Fruit fly (Drosophila melanogaster) whole organism, pupa: ENCODE results near the gene Jwa.

ENCODE experiments used
- CG10348 ChIP-seq: fragments of 200-800 bp; sonication (Bioruptor generic); IDR thresholded peaks from 2 replicates; pipeline ENCODE4 v1.3.6; 2022; ENCODE audit warnings: missing biosample characterization, missing genetic modification characterization
- CG12605 ChIP-seq: fragments of 200-800 bp; sonication (Bioruptor generic); IDR thresholded peaks from 2 replicates; pipeline ENCODE4 v1.3.6; 2022; ENCODE audit warnings: missing biosample characterization, missing genetic modification characterization
- CG13204 ChIP-seq: fragments of 200-800 bp; sonication (Bioruptor generic); optimal IDR thresholded peaks from 2 replicates; lab custom pipeline; 2018; ENCODE audit warnings: missing biosample characterization, mild to moderate bottlenecking, missing genetic modification characterization, moderate library complexity
- CG14655 ChIP-seq: fragments of 200-800 bp; sonication (Bioruptor generic); optimal IDR thresholded peaks from 3 replicates; lab custom pipeline; 2017; ENCODE audit warnings: mild to moderate bottlenecking, missing biosample characterization, missing genetic modification reagents, missing genetic modification characterization
- CG15710 ChIP-seq: fragments of 200-800 bp; sonication (Bioruptor generic); optimal IDR thresholded peaks from 2 replicates; lab custom pipeline; 2018; ENCODE audit warnings: missing biosample characterization, mild to moderate bottlenecking, missing genetic modification characterization, moderate library complexity
- CG17806 ChIP-seq: fragments of 200-800 bp; sonication (Bioruptor generic); optimal IDR thresholded peaks from 2 replicates; lab custom pipeline; 2018; ENCODE audit warnings: missing biosample characterization, mild to moderate bottlenecking, missing genetic modification characterization, moderate library complexity
- CG32121 ChIP-seq: fragments of 200-800 bp; sonication (Bioruptor generic); IDR thresholded peaks from 2 replicates; pipeline ENCODE4 v1.3.6; 2022; ENCODE audit warnings: missing biosample characterization, missing genetic modification characterization
- CG34367 ChIP-seq: fragments of 200-800 bp; sonication (Bioruptor generic); optimal IDR thresholded peaks from 2 replicates; lab custom pipeline; 2018; ENCODE audit warnings: missing biosample characterization, mild to moderate bottlenecking, missing genetic modification characterization
- CG4496 ChIP-seq: fragments of 200-800 bp; sonication (Bioruptor generic); IDR thresholded peaks from 3 replicates; pipeline ENCODE4 v1.3.6; 2022; ENCODE audit warnings: missing biosample characterization, missing genetic modification characterization
- CG8159 ChIP-seq: fragments of 200-800 bp; sonication (Bioruptor generic); optimal IDR thresholded peaks from 3 replicates; lab custom pipeline; 2018; ENCODE audit warnings: missing biosample characterization, mild to moderate bottlenecking, missing genetic modification characterization, moderate library complexity
- CG8301 ChIP-seq: fragments of 200-800 bp; sonication (Bioruptor generic); optimal IDR thresholded peaks from 2 replicates; lab custom pipeline; 2018; ENCODE audit warnings: missing biosample characterization, mild to moderate bottlenecking, missing genetic modification characterization
- CG9948 ChIP-seq: fragments of 200-800 bp; sonication (Bioruptor generic); optimal IDR thresholded peaks from 2 replicates; lab custom pipeline; 2018; ENCODE audit warnings: missing biosample characterization, mild to moderate bottlenecking, missing genetic modification characterization, moderate library complexity
- D1 ChIP-seq: fragments of 200-800 bp; sonication (Bioruptor generic); optimal IDR thresholded peaks from 2 replicates; lab custom pipeline; 2018; ENCODE audit warnings: missing biosample characterization, mild to moderate bottlenecking, missing genetic modification characterization, moderate library complexity
- EcR ChIP-seq: fragments of 200-800 bp; sonication (Bioruptor generic); optimal IDR thresholded peaks from 3 replicates; lab custom pipeline; 2019; ENCODE audit warnings: missing biosample characterization, missing genetic modification characterization, mild to moderate bottlenecking, moderate library complexity, missing genetic modification reagents
- Ets98B ChIP-seq: fragments of 200-800 bp; sonication (Bioruptor generic); IDR thresholded peaks from 2 replicates; pipeline ENCODE4 v1.3.6; 2022; ENCODE audit warnings: missing biosample characterization, missing genetic modification characterization
- Pif1A ChIP-seq: fragments of 200-800 bp; sonication (Bioruptor generic); optimal IDR thresholded peaks from 3 replicates; lab custom pipeline; 2016; ENCODE audit warnings: missing biosample characterization, missing genetic modification characterization
- Pif1B ChIP-seq: fragments of 200-800 bp; sonication (Bioruptor generic); optimal IDR thresholded peaks from 3 replicates; lab custom pipeline; 2016; ENCODE audit warnings: missing biosample characterization, missing genetic modification characterization
- Snoo ChIP-seq: fragments of 200-800 bp; sonication (Bioruptor generic); optimal IDR thresholded peaks from 3 replicates; lab custom pipeline; 2017; ENCODE audit warnings: missing biosample characterization, mild to moderate bottlenecking, missing genetic modification characterization, inconsistent platforms
- fd96Ca ChIP-seq: fragments of 200-800 bp; sonication (Bioruptor generic); IDR thresholded peaks from 3 replicates; pipeline ENCODE4 v1.3.6; 2022; ENCODE audit warnings: missing biosample characterization, missing genetic modification characterization
- gl ChIP-seq: fragments of 200-800 bp; sonication (Bioruptor generic); optimal IDR thresholded peaks from 2 replicates; lab custom pipeline; 2018; ENCODE audit warnings: missing biosample characterization, mild to moderate bottlenecking, missing genetic modification characterization
- rn ChIP-seq: fragments of 200-800 bp; sonication (Bioruptor generic); IDR thresholded peaks from 2 replicates; pipeline ENCODE4 v1.3.6; 2022; ENCODE audit warnings: missing biosample characterization, missing genetic modification characterization

The Jwa gene

DNA sequence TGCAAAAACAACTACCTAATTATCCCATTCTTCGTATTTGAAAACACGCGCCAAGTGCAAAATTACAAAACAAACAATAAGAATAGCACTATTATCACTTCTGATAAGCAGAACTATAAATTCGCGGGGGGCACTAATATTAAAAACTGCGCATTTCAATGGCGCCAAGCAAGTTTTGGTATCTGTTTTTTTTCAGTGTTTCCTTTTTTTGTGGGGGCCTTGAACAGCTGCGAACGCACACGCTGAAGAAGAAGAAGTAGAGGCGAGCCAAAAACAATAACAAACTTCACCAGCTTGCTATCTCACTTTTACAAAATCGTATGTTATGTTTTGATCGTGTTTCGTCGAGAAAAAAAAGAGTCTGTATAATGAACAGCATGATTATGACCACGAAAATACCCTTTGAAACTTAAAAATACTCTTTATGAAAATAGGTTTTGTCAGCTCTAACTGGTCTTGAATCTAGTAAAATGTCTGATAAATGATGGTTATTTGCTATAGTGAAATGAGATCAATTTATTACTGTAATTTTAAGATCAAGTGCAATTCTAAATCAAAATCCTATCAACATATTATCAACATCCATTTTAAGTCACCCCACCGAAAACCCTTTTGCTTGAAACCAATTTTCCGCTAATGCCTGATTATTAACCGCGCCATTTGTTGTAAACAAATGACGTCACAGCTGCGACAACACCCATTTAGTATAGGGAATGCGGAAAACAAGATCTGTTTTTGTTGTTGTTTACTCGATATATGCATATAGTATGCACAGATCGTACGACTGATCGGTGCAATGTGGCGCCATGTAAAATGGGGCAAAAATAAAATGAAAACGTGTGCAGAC, 11.4 kb downstream of the Jwa start:
- TF ChIP-seq rn (GFP tag; lab: Robert Waterston, UW) (no peak), Pif1B (GFP tag; lab: Kevin White, UChicago) (no peak), gl (tag; lab: Kevin White, UChicago) (no peak), CG14655 (no peak), Ets98B (GFP tag; lab: Robert Waterston, UW) (peak; percentile 38; the same call in 1 of the 2 replicates), CG8301 (tag; lab: Kevin White, UChicago) (no peak), CG32121 (GFP tag; lab: Robert Waterston, UW) (peak; percentile 37; the same call in 1 of the 2 replicates), Snoo (tag; lab: Kevin White, UChicago) (peak; percentile 27), CG13204 (GFP tag; lab: Kevin White, UChicago) (no peak), CG12605 (peak; percentile 65; the same call in 1 of the 2 replicates), D1 (tag; lab: Kevin White, UChicago) (no peak), EcR (peak; percentile 9), CG15710 (tag; lab: Kevin White, UChicago) (peak; percentile 41), Pif1A (no peak), CG34367 (tag; lab: Kevin White, UChicago) (peak; percentile 5), fd96Ca (GFP tag; lab: Robert Waterston, UW) (0 out of 3 replicates have a peak, but pooled peaks have one; percentile 7), CG9948 (tag; lab: Kevin White, UChicago) (peak; percentile 19), CG4496 (GFP tag; lab: Robert Waterston, UW) (peak; percentile 74), CG17806 (tag; lab: Kevin White, UChicago) (peak; percentile 33), CG8159 (no peak), CG10348 (GFP tag; lab: Robert Waterston, UW) (0 out of 2 replicates have a peak, but pooled peaks have one; percentile 38)

- TF ChIP-seq CG34367 (tag; lab: Kevin White, UChicago), result no peak
Observed at dm6 chr2L:18689376-18689775, 16.1 kb downstream of the Jwa start, which contains the start of gene CG10336. CG10336 (plus strand) TSS chr2L:18689528.

- 0 out of 3 replicates have a peak, but pooled peaks have one; percentile 33 for TF ChIP-seq fd96Ca (GFP tag; lab: Robert Waterston, UW)
- TF ChIP-seq rn (GFP tag; lab: Robert Waterston, UW), result no peak
- TF ChIP-seq CG4496 (GFP tag; lab: Robert Waterston, UW), result 0 out of 3 replicates have a peak, but pooled peaks have one; percentile 19
- TF ChIP-seq CG10348 (GFP tag; lab: Robert Waterston, UW), result peak; percentile 13; the same call in 1 of the 2 replicates
- TF ChIP-seq, all 21 proteins: peak for 3
Observed at dm6 chr2L:18688646-18689296, 16.7 kb downstream of the Jwa start, which contains the start of gene msl-1. msl-1 (minus strand) TSS chr2L:18688800.

dm6 chr2L:18687827-18688226, 17.7 kb downstream of the Jwa start:
- TF ChIP-seq CG8159 (no peak), Pif1A (no peak), EcR (no peak), Pif1B (GFP tag; lab: Kevin White, UChicago) (no peak)

- TF ChIP-seq Pif1A, result no peak
- TF ChIP-seq CG8159, result no peak
- TF ChIP-seq CG15710 (tag; lab: Kevin White, UChicago), result no peak
- TF ChIP-seq Ets98B (GFP tag; lab: Robert Waterston, UW), result no peak
- TF ChIP-seq fd96Ca (GFP tag; lab: Robert Waterston, UW), result no peak
- no peak for TF ChIP-seq D1 (tag; lab: Kevin White, UChicago)
- TF ChIP-seq CG8301 (tag; lab: Kevin White, UChicago), result no peak
- TF ChIP-seq CG9948 (tag; lab: Kevin White, UChicago), result no peak
- TF ChIP-seq CG32121 (GFP tag; lab: Robert Waterston, UW), result no peak
- TF ChIP-seq CG12605, result no peak
- no peak for TF ChIP-seq CG13204 (GFP tag; lab: Kevin White, UChicago)
- TF ChIP-seq gl (tag; lab: Kevin White, UChicago), result no peak
Observed at dm6 chr2L:18681903-18682302, 23.6 kb downstream of the Jwa start, which contains the start of gene tos. tos (minus strand) TSS chr2L:18682075.

DNA sequence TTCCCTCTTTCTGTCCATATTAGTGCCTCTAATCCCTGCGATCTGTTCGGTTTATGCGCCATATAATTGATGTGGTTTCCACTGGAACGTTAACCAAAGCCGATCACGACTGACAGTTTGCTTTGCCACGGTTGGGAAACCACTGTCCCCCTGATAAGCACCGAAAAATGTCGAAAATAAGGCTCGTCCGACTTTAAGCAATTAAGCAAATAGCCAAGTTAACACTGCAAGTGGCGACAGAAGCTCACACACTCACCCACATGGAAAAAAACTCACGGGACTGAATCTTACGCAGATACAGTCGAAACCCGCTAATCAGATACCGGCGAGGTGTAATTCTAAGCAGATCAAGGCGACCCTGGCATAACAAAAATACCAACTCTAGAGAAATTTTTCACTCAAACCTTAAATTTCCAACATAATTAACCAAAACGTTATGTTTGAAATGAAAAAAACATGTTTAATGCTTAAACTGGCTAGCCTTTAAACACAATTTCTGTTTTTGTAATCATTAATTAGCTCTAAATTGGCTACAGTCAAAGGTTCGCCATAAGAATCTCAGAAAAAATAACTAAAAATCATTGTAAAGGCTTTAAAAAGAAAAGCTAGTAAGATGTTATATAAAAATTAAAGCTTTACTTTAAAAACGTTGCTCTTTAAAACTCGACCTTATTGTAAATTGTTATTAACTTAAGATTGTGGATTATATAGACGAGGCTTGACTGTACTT, 27.4 kb downstream of the Jwa start:
- TF ChIP-seq CG9948 (tag; lab: Kevin White, UChicago), result no peak
- TF ChIP-seq CG17806 (tag; lab: Kevin White, UChicago), result no peak
- no peak for TF ChIP-seq EcR
- no peak for TF ChIP-seq CG8159
- no peak for TF ChIP-seq gl (tag; lab: Kevin White, UChicago)
- no peak for TF ChIP-seq CG14655
- peak; percentile 39 for TF ChIP-seq Snoo (tag; lab: Kevin White, UChicago)
- TF ChIP-seq D1 (tag; lab: Kevin White, UChicago), result no peak
- peak; percentile 30 for TF ChIP-seq CG15710 (tag; lab: Kevin White, UChicago)
- no peak for TF ChIP-seq CG10348 (GFP tag; lab: Robert Waterston, UW)
- 0 out of 2 replicates have a peak, but pooled peaks have one; percentile 7 for TF ChIP-seq CG32121 (GFP tag; lab: Robert Waterston, UW)
- TF ChIP-seq CG12605, result no peak
